Worm (Caenorhabditis elegans): ENCODE results near the gene rpa-1.

The rpa-1 gene

DNA sequence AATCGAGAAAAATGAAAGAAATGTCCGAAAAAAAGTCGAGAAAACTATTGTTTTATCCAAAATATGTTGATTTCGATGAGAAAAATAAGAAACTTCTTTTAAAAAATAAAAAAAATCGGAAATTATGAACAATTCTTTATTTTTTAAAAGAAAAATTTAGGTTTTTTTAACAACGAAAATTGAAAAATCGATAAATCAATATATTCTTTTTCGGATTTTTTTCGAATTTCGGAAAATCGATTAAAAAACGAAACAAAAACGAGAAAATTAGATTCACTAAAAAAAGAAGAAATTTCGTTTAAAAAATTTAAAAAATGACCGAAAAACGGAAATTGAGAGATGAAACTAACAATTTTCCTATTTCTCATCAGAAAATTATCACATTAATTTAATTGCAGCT is 5.7 kb downstream of the rpa-1 start:
- no peak for TF ChIP-seq nhr-12 (tag; optimal IDR thresholded peaks at IDR 0.05)
- no peak for TF ChIP-seq fkh-4 (tag; optimal IDR thresholded peaks at IDR 0.05; ENCODE audit: borderline replicate concordance)
- TF ChIP-seq mdl-1 (tag; optimal IDR thresholded peaks at IDR 0.05) = no peak
- no peak for TF ChIP-seq isw-1 (GFP tag; IDR thresholded peaks at IDR 0.05)
- TF ChIP-seq grh-1 (GFP tag; IDR thresholded peaks at IDR 0.05) = no peak

DNA sequence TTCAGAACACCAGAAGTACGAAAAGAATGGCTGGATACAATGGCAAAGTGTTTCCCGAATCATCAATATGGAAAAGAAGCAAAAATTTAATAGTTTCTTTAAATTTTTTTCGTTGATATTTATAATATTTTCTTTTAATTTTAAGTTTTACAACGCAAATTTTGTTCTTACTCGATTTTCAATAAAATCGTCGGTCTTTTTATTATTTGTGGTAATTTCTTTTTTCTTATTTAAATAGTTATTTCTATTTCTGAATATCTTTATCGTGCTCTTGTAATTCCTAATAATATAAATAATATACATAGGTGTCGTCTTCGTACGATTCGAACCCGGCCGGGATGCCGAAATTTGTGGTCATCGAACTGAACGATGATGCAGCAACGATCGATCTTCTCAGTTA is 7.3 kb downstream of the rpa-1 start, which contains the start of gene lir-1:
TSS of gene lir-1 (plus strand) at position 301 of the 400 bp plus-strand sequence.
- TF ChIP-seq nhr-90 (tag; optimal IDR thresholded peaks at IDR 0.05; ENCODE audit: poor library complexity) (no peak), dpl-1 (GFP tag; optimal IDR thresholded peaks at IDR 0.05) (no peak), fkh-10 (GFP tag; optimal IDR thresholded peaks at IDR 0.05) (no peak), tbx-2 (tag; optimal IDR thresholded peaks at IDR 0.05) (no peak), swsn-7 (tag; optimal IDR thresholded peaks at IDR 0.05) (no peak), mef-2 (tag; optimal IDR thresholded peaks at IDR 0.05) (no peak), nhr-84 (tag; optimal IDR thresholded peaks at IDR 0.05) (no peak), alr-1 (tag; optimal IDR thresholded peaks at IDR 0.05; ENCODE audit: borderline replicate concordance) (no peak), nhr-76 (tag; optimal IDR thresholded peaks at IDR 0.05) (no peak), pqm-1 (tag; optimal IDR thresholded peaks at IDR 0.05) (no peak), ztf-11 (tag; optimal IDR thresholded peaks at IDR 0.05) (no peak), mab-9 (GFP tag; IDR thresholded peaks at IDR 0.05) (no peak)

DNA sequence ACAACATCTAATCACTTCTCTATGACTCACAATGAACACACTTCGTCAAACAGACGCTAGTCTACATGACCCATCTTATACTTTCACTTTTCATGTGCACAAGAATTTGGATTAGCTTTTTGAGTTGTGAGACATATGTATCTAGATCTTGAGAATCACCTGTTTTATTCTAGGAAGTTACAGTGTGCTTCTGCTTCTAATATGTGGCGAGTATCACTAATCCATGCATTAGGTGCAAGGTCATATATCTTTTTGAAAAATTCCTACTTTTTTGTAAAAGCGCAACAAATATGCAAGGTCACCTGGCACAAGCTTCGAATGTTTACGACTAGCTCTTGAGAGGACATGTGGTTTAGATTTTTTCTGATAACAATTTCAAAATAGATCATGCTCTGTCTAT is 11.4 kb downstream of the rpa-1 start:
- TF ChIP-seq blmp-1 (tag; optimal IDR thresholded peaks at IDR 0.05) = peak; percentile 44
- TF ChIP-seq nhr-90 (tag; optimal IDR thresholded peaks at IDR 0.05; ENCODE audit: poor library complexity) = no peak
- TF ChIP-seq zip-4 (GFP tag; optimal IDR thresholded peaks at IDR 0.05) = no peak
- no peak for TF ChIP-seq zag-1 (tag; optimal IDR thresholded peaks at IDR 0.05)
- no peak for TF ChIP-seq ceh-88 (GFP tag; IDR thresholded peaks at IDR 0.05)

DNA sequence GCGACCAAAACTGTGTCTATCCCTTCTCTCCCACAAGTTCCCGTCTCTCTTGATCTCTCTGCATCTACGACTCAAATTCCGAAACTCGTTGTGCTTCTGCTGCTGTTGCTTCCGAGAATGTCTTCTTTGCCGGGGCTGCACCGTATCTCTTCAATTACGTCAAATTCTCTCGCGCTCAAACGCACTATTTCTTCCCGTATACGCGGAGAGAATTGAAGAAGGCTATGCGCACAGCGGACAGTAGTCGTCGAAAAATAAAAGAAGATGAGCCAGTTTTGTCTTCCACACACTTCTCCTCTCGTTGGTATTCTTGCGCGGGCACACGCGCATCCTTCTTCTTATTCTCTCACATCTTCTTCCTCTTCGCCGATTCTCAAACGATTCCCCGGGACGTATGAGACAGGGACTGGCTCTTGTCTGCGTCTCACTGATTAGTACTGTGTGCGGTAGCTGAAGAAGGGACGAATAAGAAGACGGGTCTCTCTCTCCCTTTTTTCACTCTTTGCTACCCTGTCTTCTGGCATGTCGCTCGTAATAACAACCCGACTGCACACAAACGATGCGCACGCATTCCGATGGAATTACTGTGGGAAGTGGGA is 12.0 kb downstream of the rpa-1 start:
- TF ChIP-seq fos-1 (tag; optimal IDR thresholded peaks at IDR 0.05) (no peak), mep-1 (tag; optimal IDR thresholded peaks at IDR 0.05) (peak; percentile 73), unc-62 (GFP tag; optimal IDR thresholded peaks at IDR 0.05) (no peak), ztf-11 (tag; optimal IDR thresholded peaks at IDR 0.05) (no peak), F16B12.6 (tag; optimal IDR thresholded peaks at IDR 0.05) (no peak), ceh-8 (GFP tag; optimal IDR thresholded peaks at IDR 0.05) (no peak), blmp-1 (tag; optimal IDR thresholded peaks at IDR 0.05) (peak; percentile 60), lin-14 (GFP tag; optimal IDR thresholded peaks at IDR 0.05) (peak; percentile 68), lin-35 (GFP tag; optimal IDR thresholded peaks at IDR 0.05) (peak in 1 of 2 experiments; percentile 4), nhr-28 (tag; optimal IDR thresholded peaks at IDR 0.05) (no peak), alr-1 (tag; optimal IDR thresholded peaks at IDR 0.05; ENCODE audit: borderline replicate concordance) (no peak), nhr-76 (tag; optimal IDR thresholded peaks at IDR 0.05) (no peak), xbp-1 (tag; optimal IDR thresholded peaks at IDR 0.05) (peak; percentile 16), aha-1 (tag; optimal IDR thresholded peaks at IDR 0.05) (no peak), rnt-1 (tag; optimal IDR thresholded peaks at IDR 0.05) (peak; percentile 2), vab-15 (tag; optimal IDR thresholded peaks at IDR 0.05) (no peak), swsn-7 (tag; optimal IDR thresholded peaks at IDR 0.05) (peak; percentile 20), zag-1 (tag; optimal IDR thresholded peaks at IDR 0.05) (no peak), hpl-2 (GFP tag; optimal IDR thresholded peaks at IDR 0.05) (no peak), nhr-71 (tag; optimal IDR thresholded peaks at IDR 0.05) (peak; percentile 3), mab-9 (GFP tag; IDR thresholded peaks at IDR 0.05) (no peak), sptf-1 (tag; optimal IDR thresholded peaks at IDR 0.05) (no peak), hlh-17 (GFP tag; optimal IDR thresholded peaks at IDR 0.05; ENCODE audit: borderline replicate concordance) (no peak), dpl-1 (GFP tag; optimal IDR thresholded peaks at IDR 0.05) (no peak), Y116A8C.19 (tag; optimal IDR thresholded peaks at IDR 0.05; ENCODE audit: borderline replicate concordance) (no peak), skn-1 (tag; optimal IDR thresholded peaks at IDR 0.05) (no peak), pqm-1 (tag; optimal IDR thresholded peaks at IDR 0.05) (no peak), ceh-88 (GFP tag; IDR thresholded peaks at IDR 0.05) (no peak), snpc-4 (tag; optimal IDR thresholded peaks at IDR 0.05) (no peak), ceh-82 (tag; optimal IDR thresholded peaks at IDR 0.05) (peak in 1 of 3 experiments; percentile 2), elt-3 (tag; optimal IDR thresholded peaks at IDR 0.05) (peak in 4 of 6 experiments; percentile 5 to 25 (median 9)), fkh-10 (GFP tag; optimal IDR thresholded peaks at IDR 0.05) (no peak), dsc-1 (tag; optimal IDR thresholded peaks at IDR 0.05) (no peak), ets-5 (GFP tag; IDR thresholded peaks at IDR 0.05) (no peak), zip-4 (GFP tag; optimal IDR thresholded peaks at IDR 0.05) (no peak), grh-1 (GFP tag; IDR thresholded peaks at IDR 0.05) (peak; percentile 18; the same call in 1 of the 2 replicates)

Data from whole organism, L1 larva.